Worm (Caenorhabditis elegans) whole organism, L1 larva: ENCODE measurements around the gene gst-4.

Experiments used
- C04F5.9 ChIP-seq: sonication (generic microtip); optimal IDR thresholded peaks from 2 replicates; lab custom pipeline; 2016; ENCODE audit warnings: missing genetic modification characterization, missing compliant biosample characterization
- C16A3.4 ChIP-seq: fragments of 150-350 bp; optimal IDR thresholded peaks from 2 replicates; lab custom pipeline; 2014; ENCODE audit warnings: missing biosample characterization, missing genetic modification characterization
- aha-1 ChIP-seq: fragments of 150-350 bp; optimal IDR thresholded peaks from 2 replicates; lab custom pipeline; 2014; ENCODE audit warnings: missing biosample characterization, missing genetic modification characterization
- ama-1 ChIP-seq: fragments of 150-350 bp; optimal IDR thresholded peaks from 2 replicates; lab custom pipeline; 2014
- ceh-82 ChIP-seq, 3 experiments: fragments of 150-350 bp in 1 of 3; sonication (generic microtip) in 2 of 3; optimal IDR thresholded peaks; 2 replicates each; lab custom pipeline; 2014 to 2017; ENCODE audit warnings: missing biosample characterization in 3 of 3, missing genetic modification characterization in 3 of 3
- ces-1 ChIP-seq: fragments of 150-350 bp; optimal IDR thresholded peaks from 2 replicates; lab custom pipeline; 2014; ENCODE audit warnings: missing biosample characterization, missing genetic modification reagents, missing genetic modification characterization
- dpl-1 ChIP-seq, 3 experiments: fragments of 150-350 bp in 2 of 3; sonication (generic microtip) in 1 of 3; optimal IDR thresholded peaks; 2 replicates each; lab custom pipeline; 2014 to 2017; ENCODE audit warnings: missing biosample characterization in 3 of 3, missing genetic modification characterization in 3 of 3, missing genetic modification reagents in 3 of 3
- efl-1 ChIP-seq, 4 experiments: fragments of 150-350 bp; optimal IDR thresholded peaks in 3 of 4; peaks in 1 of 4; 1 replicate in 1 of 4; 2 replicates in 3 of 4; lab custom pipeline; 2014; ENCODE audit warnings: missing biosample characterization in 2 of 4, missing genetic modification characterization in 2 of 4, missing genetic modification reagents in 2 of 4
- elt-2 ChIP-seq: sonication (generic microtip); optimal IDR thresholded peaks from 2 replicates; lab custom pipeline; 2016; ENCODE audit warnings: missing genetic modification characterization, mild to moderate bottlenecking, inconsistent platforms, missing compliant biosample characterization, missing genetic modification reagents
- ets-5 ChIP-seq: fragments of 200-800 bp; sonication (Bioruptor generic); IDR thresholded peaks from 2 replicates; pipeline ENCODE4 v1.3.6; 2022; ENCODE audit warnings: missing genetic modification characterization, missing compliant biosample characterization
- fkh-8 ChIP-seq: sonication (generic microtip); optimal IDR thresholded peaks from 2 replicates; lab custom pipeline; 2016; ENCODE audit warnings: mild to moderate bottlenecking, missing genetic modification characterization, missing compliant biosample characterization
- hlh-17 ChIP-seq: fragments of 200-800 bp; sonication (Bioruptor generic); optimal IDR thresholded peaks from 2 replicates; lab custom pipeline; 2018; ENCODE audit warnings: missing genetic modification characterization, mild to moderate bottlenecking, missing compliant biosample characterization, moderate library complexity, borderline replicate concordance
- hlh-4 ChIP-seq: sonication (generic microtip); optimal IDR thresholded peaks from 2 replicates; lab custom pipeline; 2016; ENCODE audit warnings: mild to moderate bottlenecking, missing genetic modification characterization, missing compliant biosample characterization
- isw-1 ChIP-seq: fragments of 200-800 bp; sonication (Bioruptor generic); IDR thresholded peaks from 2 replicates; pipeline ENCODE4 v1.3.6; 2022; ENCODE audit warnings: missing genetic modification characterization, missing compliant biosample characterization
- jun-1 ChIP-seq: fragments of 150-350 bp; optimal IDR thresholded peaks from 2 replicates; lab custom pipeline; 2014; ENCODE audit warnings: missing biosample characterization, missing genetic modification reagents, missing genetic modification characterization
- lin-13 ChIP-seq: fragments of 150-350 bp; optimal IDR thresholded peaks from 2 replicates; lab custom pipeline; 2014; ENCODE audit warnings: missing biosample characterization, missing genetic modification reagents, missing genetic modification characterization
- lin-14 ChIP-seq: fragments of 200-800 bp; sonication (Bioruptor generic); optimal IDR thresholded peaks from 2 replicates; lab custom pipeline; 2018; ENCODE audit warnings: mild to moderate bottlenecking, missing genetic modification characterization, moderate library complexity, missing compliant biosample characterization
- lin-35 ChIP-seq, 2 experiments: fragments of 150-350 bp; optimal IDR thresholded peaks; 2 replicates each; lab custom pipeline; 2014; ENCODE audit warnings: missing biosample characterization in 2 of 2, missing genetic modification characterization in 2 of 2, missing genetic modification reagents in 2 of 2
- lin-39 ChIP-seq: fragments of 150-350 bp; optimal IDR thresholded peaks from 2 replicates; lab custom pipeline; 2014; ENCODE audit warnings: missing biosample characterization, missing genetic modification reagents, missing genetic modification characterization
- lir-3 ChIP-seq: sonication (generic microtip); optimal IDR thresholded peaks from 2 replicates; lab custom pipeline; 2016; ENCODE audit warnings: mild to moderate bottlenecking, missing genetic modification characterization, moderate library complexity, missing compliant biosample characterization; ENCODE audit not compliant: poor library complexity
- lsy-2 ChIP-seq, 2 experiments: fragments of 150-350 bp; optimal IDR thresholded peaks; 2 replicates each; lab custom pipeline; 2014; ENCODE audit warnings: missing biosample characterization in 2 of 2, missing genetic modification characterization in 2 of 2
- mab-9 ChIP-seq: fragments of 200-800 bp; sonication (Bioruptor generic); IDR thresholded peaks from 2 replicates; pipeline ENCODE4 v1.3.6; 2022; ENCODE audit warnings: missing genetic modification reagents, missing genetic modification characterization, missing compliant biosample characterization
- mdl-1 ChIP-seq, 2 experiments: fragments of 150-350 bp; optimal IDR thresholded peaks; 2 replicates each; lab custom pipeline; 2014 to 2017; ENCODE audit warnings: missing biosample characterization in 2 of 2, missing genetic modification characterization in 2 of 2, inconsistent platforms in 1 of 2
- mef-2 ChIP-seq: fragments of 150-350 bp; optimal IDR thresholded peaks from 2 replicates; lab custom pipeline; 2014; ENCODE audit warnings: missing biosample characterization, missing genetic modification characterization
- mep-1 ChIP-seq: fragments of 150-350 bp; optimal IDR thresholded peaks from 2 replicates; lab custom pipeline; 2014; ENCODE audit warnings: missing biosample characterization, missing genetic modification characterization
- nhr-12 ChIP-seq: sonication (generic microtip); optimal IDR thresholded peaks from 2 replicates; lab custom pipeline; 2017; ENCODE audit warnings: missing biosample characterization, missing genetic modification characterization
- nhr-19 ChIP-seq: fragments of 200-800 bp; sonication (Bioruptor generic); conservative IDR thresholded peaks from 2 replicates; pipeline ENCODE4 v1.3.6; 2022; ENCODE audit warnings: missing genetic modification characterization, missing compliant biosample characterization
- nhr-20 ChIP-seq: sonication (generic microtip); optimal IDR thresholded peaks from 2 replicates; lab custom pipeline; 2016; ENCODE audit warnings: mild to moderate bottlenecking, missing genetic modification characterization, missing compliant biosample characterization
- nhr-237 ChIP-seq: fragments of 150-350 bp; optimal IDR thresholded peaks from 2 replicates; lab custom pipeline; 2014; ENCODE audit warnings: missing biosample characterization, missing genetic modification characterization
- nhr-28 ChIP-seq: fragments of 150-350 bp; optimal IDR thresholded peaks from 2 replicates; lab custom pipeline; 2014; ENCODE audit warnings: missing biosample characterization, missing genetic modification characterization
- nhr-47 ChIP-seq: sonication (generic microtip); optimal IDR thresholded peaks from 2 replicates; lab custom pipeline; 2016; ENCODE audit warnings: mild to moderate bottlenecking, missing genetic modification characterization, moderate library complexity, missing compliant biosample characterization
- nhr-71 ChIP-seq: sonication (generic microtip); optimal IDR thresholded peaks from 2 replicates; lab custom pipeline; 2016; ENCODE audit warnings: mild to moderate bottlenecking, missing genetic modification characterization, moderate library complexity, missing compliant biosample characterization
- nhr-77 ChIP-seq: fragments of 150-350 bp; optimal IDR thresholded peaks from 2 replicates; lab custom pipeline; 2014; ENCODE audit warnings: missing biosample characterization, missing genetic modification characterization
- nhr-84 ChIP-seq: sonication (generic microtip); optimal IDR thresholded peaks from 2 replicates; lab custom pipeline; 2017; ENCODE audit warnings: missing biosample characterization, missing genetic modification characterization
- nhr-85 ChIP-seq: sonication (generic microtip); peaks from one replicate; lab custom pipeline; 2016; ENCODE audit warnings: missing genetic modification characterization, inconsistent platforms, missing compliant biosample characterization
- pax-3 ChIP-seq: fragments of 200-800 bp; sonication (Bioruptor generic); optimal IDR thresholded peaks from 2 replicates; lab custom pipeline; 2018; ENCODE audit warnings: mild to moderate bottlenecking, missing genetic modification characterization, moderate library complexity, missing compliant biosample characterization
- rnt-1 ChIP-seq: sonication (generic microtip); optimal IDR thresholded peaks from 2 replicates; lab custom pipeline; 2016; ENCODE audit warnings: mild to moderate bottlenecking, missing genetic modification characterization, moderate library complexity, missing compliant biosample characterization
- skn-1 ChIP-seq: fragments of 150-350 bp; optimal IDR thresholded peaks from 2 replicates; lab custom pipeline; 2014; ENCODE audit warnings: missing biosample characterization, missing genetic modification characterization
- snu-23 ChIP-seq: sonication (generic microtip); optimal IDR thresholded peaks from 2 replicates; lab custom pipeline; 2016; ENCODE audit warnings: missing genetic modification characterization, missing compliant biosample characterization
- sox-4 ChIP-seq: sonication (generic microtip); optimal IDR thresholded peaks from 2 replicates; lab custom pipeline; 2016; ENCODE audit warnings: missing genetic modification characterization, missing compliant biosample characterization
- sup-37 ChIP-seq: fragments of 200-800 bp; sonication (Bioruptor generic); optimal IDR thresholded peaks from 2 replicates; lab custom pipeline; 2018; ENCODE audit warnings: mild to moderate bottlenecking, missing genetic modification characterization, missing compliant biosample characterization
- swsn-7 ChIP-seq: sonication (generic microtip); optimal IDR thresholded peaks from 2 replicates; lab custom pipeline; 2016; ENCODE audit warnings: missing genetic modification characterization, missing compliant biosample characterization
- tbx-2 ChIP-seq: sonication (generic microtip); optimal IDR thresholded peaks from 2 replicates; lab custom pipeline; 2016; ENCODE audit warnings: missing genetic modification characterization, missing compliant biosample characterization
- tlp-1 ChIP-seq: fragments of 150-350 bp; optimal IDR thresholded peaks from 2 replicates; lab custom pipeline; 2014; ENCODE audit warnings: missing biosample characterization, missing genetic modification characterization
- unc-130 ChIP-seq: fragments of 150-350 bp; optimal IDR thresholded peaks from 2 replicates; lab custom pipeline; 2017; ENCODE audit warnings: missing biosample characterization, missing genetic modification characterization, inconsistent platforms
- unc-62 ChIP-seq: fragments of 150-350 bp; optimal IDR thresholded peaks from 2 replicates; lab custom pipeline; 2014; ENCODE audit warnings: missing biosample characterization, missing genetic modification reagents, missing genetic modification characterization
- zag-1 ChIP-seq: fragments of 150-350 bp; optimal IDR thresholded peaks from 2 replicates; lab custom pipeline; 2014; ENCODE audit warnings: missing biosample characterization, missing genetic modification characterization
- zip-4 ChIP-seq: fragments of 200-800 bp; sonication (Bioruptor generic); optimal IDR thresholded peaks from 2 replicates; lab custom pipeline; 2018; ENCODE audit warnings: mild to moderate bottlenecking, missing genetic modification characterization, moderate library complexity, missing compliant biosample characterization

The gst-4 gene

DNA sequence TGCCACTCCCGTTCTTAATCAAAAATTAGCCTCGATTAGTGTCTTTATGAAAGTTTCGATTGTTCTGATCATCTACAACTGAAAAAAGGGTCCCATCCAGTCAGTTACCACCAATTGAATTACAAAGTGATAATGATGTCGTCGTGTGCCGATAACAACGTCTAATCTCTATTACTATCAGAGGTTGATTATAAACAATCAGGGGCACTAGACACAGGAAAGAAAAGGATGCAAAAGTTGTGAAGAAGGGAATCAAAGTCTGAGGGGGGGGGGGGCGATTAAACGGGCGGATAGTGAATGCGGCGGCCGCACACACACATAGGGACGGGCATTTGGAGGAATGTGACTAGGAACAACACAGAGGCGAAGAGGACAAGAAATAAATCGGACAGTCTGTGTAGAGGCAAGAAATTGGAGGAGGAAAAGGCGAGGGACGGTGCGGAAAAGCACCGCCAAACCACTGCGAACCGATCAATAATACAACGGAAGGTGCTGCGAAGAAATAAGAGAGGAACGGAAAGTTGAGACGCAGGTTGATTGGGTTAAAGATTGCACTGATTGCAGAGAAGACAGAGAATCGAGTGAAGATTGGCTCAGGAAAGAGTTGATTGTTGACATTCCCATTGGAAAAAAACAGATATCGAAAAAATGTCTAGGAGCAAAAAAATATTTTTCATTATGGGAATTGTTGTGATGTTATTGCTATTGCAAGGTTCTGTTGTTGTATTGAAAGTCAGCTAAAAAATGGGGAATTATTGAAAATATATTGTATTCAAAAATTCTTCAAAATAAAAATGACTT is 33.1 kb downstream of the gst-4 start (continued):
- peak; percentile 14 for TF ChIP-seq mep-1
- no peak for TF ChIP-seq nhr-77 (tag; lab: Kevin White, UChicago)
- no peak for TF ChIP-seq zag-1 (tag; lab: Kevin White, UChicago)
- TF ChIP-seq nhr-19 (GFP tag; lab: Robert Waterston, UW) = peak; percentile 9; the same call in 1 of the 2 replicates
- TF ChIP-seq sup-37 (GFP tag; lab: Kevin White, UChicago) = no peak
- TF ChIP-seq lin-35 (GFP tag; optimal IDR thresholded peaks at IDR 0.05; lab: Kevin White, UChicago) = no peak
- no peak for TF ChIP-seq ama-1 (lab: Kevin White, UChicago)
- TF ChIP-seq lir-3 = no peak
- no peak for TF ChIP-seq mdl-1 (tag; optimal IDR thresholded peaks at IDR 0.05; lab: Kevin White, UChicago)
- no peak for TF ChIP-seq nhr-28 (tag; lab: Kevin White, UChicago)
- TF ChIP-seq sox-4 (tag; lab: Kevin White, UChicago) = no peak
- TF ChIP-seq aha-1 (tag; lab: Kevin White, UChicago) = no peak
- peak; percentile 0 for TF ChIP-seq nhr-47 (tag; lab: Kevin White, UChicago)

DNA sequence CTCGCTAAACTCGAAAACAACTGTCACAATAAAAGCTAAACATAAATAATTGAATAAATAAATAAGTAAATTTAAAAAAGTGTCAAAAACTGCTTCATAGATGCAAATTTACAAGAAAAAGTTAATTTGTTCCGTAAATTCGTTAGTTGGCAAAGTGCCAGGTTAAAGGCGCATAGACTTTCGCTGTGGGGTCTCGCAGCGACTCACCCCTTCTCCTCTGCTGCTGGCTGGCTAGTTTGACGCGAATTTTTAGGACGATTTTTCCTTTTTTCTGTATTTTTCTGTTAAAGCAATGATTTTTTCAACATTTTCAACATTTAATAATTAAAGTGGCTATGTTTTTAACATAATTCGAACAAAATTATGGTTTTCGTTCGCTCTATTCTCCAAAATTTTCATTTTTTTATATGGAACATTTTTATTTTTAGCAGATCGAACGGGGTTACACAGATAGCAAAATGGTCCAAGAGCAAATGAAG is 34.3 kb downstream of the gst-4 start, which contains the start of gene rack-1:
rack-1 (plus strand) TSS at position 429 of the 479 bp plus-strand sequence.
- TF ChIP-seq nhr-84 = no peak
- peak; percentile 47 for TF ChIP-seq tbx-2 (tag; lab: Kevin White, UChicago)
- peak; percentile 29; the same call in 1 of the 2 replicates for TF ChIP-seq nhr-19 (GFP tag; lab: Robert Waterston, UW)
- TF ChIP-seq unc-62 (GFP tag; lab: Kevin White, UChicago) = no peak
- no peak for TF ChIP-seq lin-13 (GFP tag; lab: Kevin White, UChicago)
- TF ChIP-seq mep-1 = peak; percentile 64
- no peak for TF ChIP-seq lir-3
- peak; percentile 7; the same call in 1 of the 2 replicates for TF ChIP-seq isw-1
- TF ChIP-seq nhr-20 (tag; lab: Kevin White, UChicago) = peak; percentile 65
- peak; percentile 67 to 84 for TF ChIP-seq lsy-2 (tag; optimal IDR thresholded peaks at IDR 0.05; lab: Kevin White, UChicago)
- TF ChIP-seq ets-5 = no peak
- no peak for TF ChIP-seq hlh-17 (GFP tag; lab: Kevin White, UChicago)
- no peak for TF ChIP-seq ces-1 (GFP tag; lab: Kevin White, UChicago)
- TF ChIP-seq zip-4 (GFP tag; lab: Kevin White, UChicago) = no peak
- peak; percentile 60 for TF ChIP-seq C16A3.4 (tag; lab: Kevin White, UChicago)
- TF ChIP-seq nhr-71 (tag; lab: Kevin White, UChicago) = peak; percentile 74
- TF ChIP-seq dpl-1 (GFP tag; optimal IDR thresholded peaks at IDR 0.05; lab: Kevin White, UChicago) = peak; percentile 48 to 71 (median 52)
- no peak for TF ChIP-seq nhr-12 (tag; lab: Kevin White, UChicago)
- peak; percentile 71 for TF ChIP-seq lin-14 (GFP tag; lab: Kevin White, UChicago)
- peak; percentile 68 for TF ChIP-seq snu-23 (GFP tag; lab: Kevin White, UChicago)
- peak; percentile 50 for TF ChIP-seq swsn-7 (tag; lab: Kevin White, UChicago)
- no peak for TF ChIP-seq pax-3 (tag; lab: Kevin White, UChicago)
- no peak for TF ChIP-seq mef-2 (tag; lab: Kevin White, UChicago)
- TF ChIP-seq nhr-77 (tag; lab: Kevin White, UChicago) = peak; percentile 21
- no peak for TF ChIP-seq tlp-1 (tag; lab: Kevin White, UChicago)
- peak; percentile 58 for TF ChIP-seq fkh-8 (tag; lab: Kevin White, UChicago)
- TF ChIP-seq nhr-28 (tag; lab: Kevin White, UChicago) = no peak
- TF ChIP-seq C04F5.9 (tag; lab: Kevin White, UChicago) = no peak
- peak; percentile 19 for TF ChIP-seq elt-2 (tag; lab: Kevin White, UChicago)
- peak; percentile 26 for TF ChIP-seq skn-1
- no peak for TF ChIP-seq lin-39 (tag; lab: Kevin White, UChicago)
- no peak for TF ChIP-seq mab-9 (GFP tag; lab: Robert Waterston, UW)
- TF ChIP-seq jun-1 = peak; percentile 41
- no peak for TF ChIP-seq nhr-237 (tag; lab: Kevin White, UChicago)
- TF ChIP-seq nhr-47 (tag; lab: Kevin White, UChicago) = peak; percentile 59
- no peak for TF ChIP-seq hlh-4 (tag; lab: Kevin White, UChicago)
- TF ChIP-seq ceh-82 (tag; optimal IDR thresholded peaks at IDR 0.05; lab: Kevin White, UChicago) = peak in 2 of 3 experiments; percentile 32 to 75
- TF ChIP-seq rnt-1 (tag; lab: Kevin White, UChicago) = peak; percentile 46
- TF ChIP-seq unc-130 = peak; percentile 58
- peak; percentile 68 to 72 for TF ChIP-seq efl-1 (optimal IDR thresholded peaks at IDR 0.05; lab: Kevin White, UChicago)
- TF ChIP-seq efl-1 (GFP tag; optimal IDR thresholded peaks at IDR 0.05 in 1 of 2; lab: Kevin White, UChicago) = peak; percentile 65 to 93
- peak; percentile 76 for TF ChIP-seq nhr-85 (tag; lab: Kevin White, UChicago)
